In genomic region chr3L:18148418-18148973, dm6 we compare ENCODE assay signal across 3 fruit fly cellular contexts.
A peak's percentile ranks its signal among the peaks of the same experiment; 100 is the strongest.
TF ChIP-seq lines count a peak whose summit lies in the region.

CG7330 (plus strand) TSS chr3L:18148923.

TF ChIP-seq in whole organism, embryonic, 481 proteins besides CTCF, POLR2A, EP300 and RAD21 (continued from another document and continues in another):
- TF ChIP-seq org-1 (GFP tag; optimal IDR thresholded peaks at IDR 0.05; lab: Kevin White, UChicago) (peak; percentile 93), CG18262 (tag; optimal IDR thresholded peaks at IDR 0.05; lab: Kevin White, UChicago) (peak; percentile 91), Opbp (GFP tag; IDR thresholded peaks at IDR 0.05; lab: Robert Waterston, UW; ENCODE audit: partially characterized antibody) (no peak), Elba2 (GFP tag; optimal IDR thresholded peaks at IDR 0.05; lab: Kevin White, UChicago) (no peak), CG13287 (GFP tag; IDR thresholded peaks at IDR 0.05; lab: Robert Waterston, UW; ENCODE audit: partially characterized antibody) (no peak), nau (GFP tag; optimal IDR thresholded peaks at IDR 0.05; lab: Kevin White, UChicago) (peak; percentile 92), Ada2b (GFP tag; IDR thresholded peaks at IDR 0.05; lab: Robert Waterston, UW) (no peak; the same call in none of the 2 replicates), ase (GFP tag; IDR thresholded peaks at IDR 0.05; lab: Robert Waterston, UW) (peak; percentile 75; the same call in 2 of the 3 replicates), CG8388 (GFP tag; optimal IDR thresholded peaks at IDR 0.05; lab: Kevin White, UChicago) (peak; percentile 90), grn (GFP tag; optimal IDR thresholded peaks at IDR 0.05; lab: Kevin White, UChicago) (no peak), sens-2 (GFP tag; IDR thresholded peaks at IDR 0.05; lab: Robert Waterston, UW) (peak; percentile 24; the same call in 1 of the 2 replicates), fd64A (GFP tag; optimal IDR thresholded peaks at IDR 0.05; lab: Kevin White, UChicago) (peak; percentile 32), slp2 (GFP tag; optimal IDR thresholded peaks at IDR 0.05; lab: Kevin White, UChicago) (peak; percentile 14), her (GFP tag; optimal IDR thresholded peaks at IDR 0.05; lab: Kevin White, UChicago) (no peak), Bdp1 (GFP tag; optimal IDR thresholded peaks at IDR 0.05; lab: Kevin White, UChicago) (peak; percentile 25), Trl (optimal IDR thresholded peaks at IDR 0.05; lab: Kevin White, UChicago) (no peak), Trl (GFP tag; optimal IDR thresholded peaks at IDR 0.05; lab: Kevin White, UChicago) (peak; percentile 26), toy (GFP tag; IDR thresholded peaks at IDR 0.05; lab: Robert Waterston, UW) (peak; percentile 43; the same call in 1 of the 2 replicates), Dip3 (GFP tag; optimal IDR thresholded peaks at IDR 0.05; lab: Kevin White, UChicago) (peak; percentile 55), pnt (GFP tag; optimal IDR thresholded peaks at IDR 0.05; lab: Kevin White, UChicago) (peak; percentile 19), Optix (GFP tag; IDR thresholded peaks at IDR 0.05; lab: Robert Waterston, UW) (no peak), run (tag; optimal IDR thresholded peaks at IDR 0.05; lab: Kevin White, UChicago) (peak; percentile 95), CG14014 (GFP tag; IDR thresholded peaks at IDR 0.05; lab: Robert Waterston, UW) (peak; percentile 88; the same call in 1 of the 2 replicates), NC2α (GFP tag; optimal IDR thresholded peaks at IDR 0.05; lab: Kevin White, UChicago) (no peak), CG13123 (GFP tag; optimal IDR thresholded peaks at IDR 0.05; lab: Kevin White, UChicago) (peak; percentile 72), CG11560 (tag; IDR thresholded peaks at IDR 0.05; lab: Robert Waterston, UW) (peak; percentile 57; the same call in 1 of the 3 replicates), CG4328 (GFP tag; optimal IDR thresholded peaks at IDR 0.05; lab: Kevin White, UChicago) (peak; percentile 86), chinmo (GFP tag; IDR thresholded peaks at IDR 0.05; lab: Robert Waterston, UW; ENCODE audit: partially characterized antibody) (no peak), h (optimal IDR thresholded peaks at IDR 0.05; lab: Kevin White, UChicago) (no peak), stc (GFP tag; IDR thresholded peaks at IDR 0.05; lab: Robert Waterston, UW) (peak; percentile 93), pho (GFP tag; optimal IDR thresholded peaks at IDR 0.05; lab: Kevin White, UChicago) (peak; percentile 55), CG7928 (GFP tag; optimal IDR thresholded peaks at IDR 0.05; lab: Kevin White, UChicago) (peak; percentile 62), seq (GFP tag; IDR thresholded peaks at IDR 0.05; lab: Robert Waterston, UW) (peak; percentile 88), sisA (GFP tag; IDR thresholded peaks at IDR 0.05; lab: Robert Waterston, UW) (peak; percentile 92), CG1792 (GFP tag; optimal IDR thresholded peaks at IDR 0.05; lab: Kevin White, UChicago) (no peak), Chrac-16 (GFP tag; optimal IDR thresholded peaks at IDR 0.05; lab: Kevin White, UChicago) (peak; percentile 88), CG8765 (GFP tag; IDR thresholded peaks at IDR 0.05; lab: Robert Waterston, UW) (no peak), gsb-n (tag; optimal IDR thresholded peaks at IDR 0.05; lab: Kevin White, UChicago) (peak; percentile 80), Sox102F (GFP tag; optimal IDR thresholded peaks at IDR 0.05; lab: Kevin White, UChicago) (peak; percentile 98), fd96Cb (tag; optimal IDR thresholded peaks at IDR 0.05; lab: Kevin White, UChicago) (peak; percentile 94), Gug (GFP tag; IDR thresholded peaks at IDR 0.05; lab: Robert Waterston, UW) (peak; percentile 79), corto (GFP tag; optimal IDR thresholded peaks at IDR 0.05; lab: Kevin White, UChicago) (peak; percentile 20), lab (GFP tag; optimal IDR thresholded peaks at IDR 0.05; lab: Kevin White, UChicago) (peak; percentile 95)

TF ChIP-seq in whole organism, prepupa, 60 proteins besides CTCF, POLR2A, EP300 and RAD21 (continued from another document):
- TF ChIP-seq Ets21C (GFP tag; optimal IDR thresholded peaks at IDR 0.05; lab: Kevin White, UChicago): peak; percentile 73
- TF ChIP-seq Smox (GFP tag; optimal IDR thresholded peaks at IDR 0.05; lab: Kevin White, UChicago): peak; percentile 90
- peak; percentile 90 for TF ChIP-seq CG16779 (tag; optimal IDR thresholded peaks at IDR 0.05; lab: Kevin White, UChicago)
- peak; percentile 67 for TF ChIP-seq Hr38 (GFP tag; optimal IDR thresholded peaks at IDR 0.05; lab: Kevin White, UChicago)
- peak; percentile 92 for TF ChIP-seq CG11762 (GFP tag; optimal IDR thresholded peaks at IDR 0.05; lab: Kevin White, UChicago; ENCODE audit: insufficient read depth)
- TF ChIP-seq topi (GFP tag; optimal IDR thresholded peaks at IDR 0.05; lab: Kevin White, UChicago): peak; percentile 86
- TF ChIP-seq CG3919 (GFP tag; optimal IDR thresholded peaks at IDR 0.05; lab: Kevin White, UChicago): peak; percentile 95
- peak; percentile 96 for TF ChIP-seq Sox15 (GFP tag; optimal IDR thresholded peaks at IDR 0.05; lab: Kevin White, UChicago)
- TF ChIP-seq fd59A (GFP tag; optimal IDR thresholded peaks at IDR 0.05; lab: Kevin White, UChicago): peak; percentile 70
- peak; percentile 96 for TF ChIP-seq CG6792 (GFP tag; optimal IDR thresholded peaks at IDR 0.05; lab: Kevin White, UChicago)
- peak; percentile 83 for TF ChIP-seq Ets96B (tag; optimal IDR thresholded peaks at IDR 0.05; lab: Kevin White, UChicago)
- TF ChIP-seq CG6854 (GFP tag; optimal IDR thresholded peaks at IDR 0.05; lab: Kevin White, UChicago): peak; percentile 86
- peak; percentile 97 for TF ChIP-seq CG6276 (GFP tag; optimal IDR thresholded peaks at IDR 0.05; lab: Kevin White, UChicago)
- TF ChIP-seq CG1621 (tag; optimal IDR thresholded peaks at IDR 0.05; lab: Kevin White, UChicago): peak; percentile 61
- TF ChIP-seq svp (GFP tag; lab: Kevin White, UChicago): peak; percentile 96
- TF ChIP-seq CG8632 (GFP tag; optimal IDR thresholded peaks at IDR 0.05; lab: Kevin White, UChicago): peak; percentile 96
- TF ChIP-seq CG6808 (GFP tag; optimal IDR thresholded peaks at IDR 0.05; lab: Kevin White, UChicago): peak; percentile 83
- TF ChIP-seq Hr4 (GFP tag; optimal IDR thresholded peaks at IDR 0.05; lab: Kevin White, UChicago): peak; percentile 93
- TF ChIP-seq dsx (GFP tag; optimal IDR thresholded peaks at IDR 0.05; lab: Kevin White, UChicago; ENCODE audit: poor library complexity, severe bottlenecking): peak; percentile 82
- peak; percentile 95 for TF ChIP-seq dac (GFP tag; optimal IDR thresholded peaks at IDR 0.05; lab: Kevin White, UChicago)
- peak; percentile 93 for TF ChIP-seq CG10631 (GFP tag; optimal IDR thresholded peaks at IDR 0.05; lab: Kevin White, UChicago)
- TF ChIP-seq vri (GFP tag; optimal IDR thresholded peaks at IDR 0.05; lab: Kevin White, UChicago): peak; percentile 53
- TF ChIP-seq Sox102F (GFP tag; optimal IDR thresholded peaks at IDR 0.05; lab: Kevin White, UChicago): peak; percentile 87
- TF ChIP-seq Lpt (GFP tag; optimal IDR thresholded peaks at IDR 0.05; lab: Kevin White, UChicago): peak; percentile 94
- TF ChIP-seq eg (GFP tag; IDR thresholded peaks at IDR 0.05; lab: Robert Waterston, UW): peak; percentile 92
- peak; percentile 93 for TF ChIP-seq esn (GFP tag; optimal IDR thresholded peaks at IDR 0.05; lab: Kevin White, UChicago)
- TF ChIP-seq acj6 (GFP tag; optimal IDR thresholded peaks at IDR 0.05; lab: Kevin White, UChicago): peak; percentile 96
- peak; percentile 99 for TF ChIP-seq CG32006 (GFP tag; optimal IDR thresholded peaks at IDR 0.05; lab: Kevin White, UChicago)
- TF ChIP-seq CG6163 (GFP tag; IDR thresholded peaks at IDR 0.05; lab: Robert Waterston, UW): peak; percentile 86
- TF ChIP-seq net (GFP tag; optimal IDR thresholded peaks at IDR 0.05; lab: Kevin White, UChicago): peak; percentile 96
- TF ChIP-seq ss (GFP tag; optimal IDR thresholded peaks at IDR 0.05; lab: Kevin White, UChicago): peak; percentile 71 to 90
- peak; percentile 81 for TF ChIP-seq lz (GFP tag; optimal IDR thresholded peaks at IDR 0.05; lab: Kevin White, UChicago)
- peak; percentile 98 for TF ChIP-seq CG8119 (GFP tag; IDR thresholded peaks at IDR 0.05; lab: Robert Waterston, UW)
- TF ChIP-seq Hr39 (GFP tag; optimal IDR thresholded peaks at IDR 0.05; lab: Kevin White, UChicago): peak; percentile 81
- TF ChIP-seq achi (GFP tag; optimal IDR thresholded peaks at IDR 0.05; lab: Kevin White, UChicago): peak; percentile 95
- peak; percentile 57 for TF ChIP-seq fkh (GFP tag; optimal IDR thresholded peaks at IDR 0.05; lab: Kevin White, UChicago)
- peak; percentile 98 for TF ChIP-seq CG34406 (GFP tag; optimal IDR thresholded peaks at IDR 0.05; lab: Kevin White, UChicago)
- peak; percentile 87 for TF ChIP-seq Eip75B (GFP tag; optimal IDR thresholded peaks at IDR 0.05; lab: Kevin White, UChicago)
- TF ChIP-seq Gug (GFP tag; IDR thresholded peaks at IDR 0.05; lab: Robert Waterston, UW): peak; percentile 87
- TF ChIP-seq pdm3 (GFP tag; optimal IDR thresholded peaks at IDR 0.05; lab: Kevin White, UChicago): peak; percentile 92

TF ChIP-seq in whole organism, wandering third instar larva, 38 proteins besides CTCF, POLR2A, EP300 and RAD21 (continued from another document):
- TF ChIP-seq Hr83 (GFP tag; optimal IDR thresholded peaks at IDR 0.05; lab: Kevin White, UChicago; ENCODE audit: poor library complexity, severe bottlenecking) (no peak), woc (GFP tag; optimal IDR thresholded peaks at IDR 0.05; lab: Kevin White, UChicago) (peak; percentile 10), br (GFP tag; optimal IDR thresholded peaks at IDR 0.05; lab: Kevin White, UChicago) (peak; percentile 58), CG9705 (GFP tag; optimal IDR thresholded peaks at IDR 0.05; lab: Kevin White, UChicago) (peak; percentile 58), pan (optimal IDR thresholded peaks at IDR 0.05; lab: Kevin White, UChicago) (no peak), Rel (GFP tag; optimal IDR thresholded peaks at IDR 0.05; lab: Kevin White, UChicago) (no peak), Rel (tag; optimal IDR thresholded peaks at IDR 0.05; lab: Kevin White, UChicago) (no peak), CrebA (GFP tag; optimal IDR thresholded peaks at IDR 0.05; lab: Kevin White, UChicago; ENCODE audit: borderline replicate concordance) (no peak), ey (GFP tag; optimal IDR thresholded peaks at IDR 0.05; lab: Kevin White, UChicago) (peak; percentile 62), h (GFP tag; optimal IDR thresholded peaks at IDR 0.05; lab: Kevin White, UChicago) (peak; percentile 81), lola (GFP tag; optimal IDR thresholded peaks at IDR 0.05; lab: Kevin White, UChicago) (no peak), dl (GFP tag; optimal IDR thresholded peaks at IDR 0.05; lab: Kevin White, UChicago; ENCODE audit: insufficient read depth in 1 of 2, partially characterized antibody in 2 of 2) (no peak), Vsx2 (GFP tag; optimal IDR thresholded peaks at IDR 0.05; lab: Kevin White, UChicago; ENCODE audit: partially characterized antibody) (no peak), Jra (GFP tag; optimal IDR thresholded peaks at IDR 0.05; lab: Kevin White, UChicago) (peak; percentile 6), OdsH (GFP tag; optimal IDR thresholded peaks at IDR 0.05; lab: Kevin White, UChicago) (peak; percentile 88)
